Worm (Caenorhabditis elegans) whole organism, L4 larva: ENCODE measurements around the gene Y22D7AL.4.
A peak's percentile ranks its signal among the peaks of the same experiment; 100 is the strongest.

Experiments
- D1046.2 ChIP-seq: fragments of 200-800 bp; sonication (Bioruptor generic); IDR thresholded peaks from 2 replicates; pipeline ENCODE4 v1.3.6; 2022; ENCODE audit warnings: missing genetic modification characterization, missing compliant biosample characterization
- F26F4.8 ChIP-seq: fragments of 200-800 bp; sonication (Bioruptor generic); conservative IDR thresholded peaks from 2 replicates; pipeline ENCODE4 v1.3.6; 2022; ENCODE audit warnings: missing genetic modification characterization, missing compliant biosample characterization
- F44E2.7 ChIP-seq: fragments of 200-800 bp; sonication (Bioruptor generic); IDR thresholded peaks from 2 replicates; pipeline ENCODE4 v2.1.2; 2022; ENCODE audit warnings: missing genetic modification characterization, missing compliant biosample characterization
- F49E8.2 ChIP-seq: sonication (generic microtip); optimal IDR thresholded peaks from 2 replicates; lab custom pipeline; 2016; ENCODE audit warnings: missing compliant biosample characterization, mild to moderate bottlenecking, missing genetic modification characterization, borderline replicate concordance
- T20F7.1 ChIP-seq: fragments of 200-800 bp; sonication (Bioruptor generic); optimal IDR thresholded peaks from 2 replicates; lab custom pipeline; 2018; ENCODE audit warnings: mild to moderate bottlenecking, missing genetic modification characterization, missing compliant biosample characterization
- Y105C5A.15 ChIP-seq: fragments of 200-800 bp; sonication (Bioruptor generic); IDR thresholded peaks from 2 replicates; pipeline ENCODE4 v1.3.6; 2022; ENCODE audit warnings: missing genetic modification characterization, missing compliant biosample characterization
- ZK337.2 ChIP-seq: fragments of 200-800 bp; sonication (Bioruptor generic); IDR thresholded peaks from 2 replicates; pipeline ENCODE4 v1.3.6; 2022; ENCODE audit warnings: missing genetic modification reagents, missing genetic modification characterization, missing compliant biosample characterization
- aha-1 ChIP-seq: fragments of 150-350 bp; peaks from one replicate; lab custom pipeline; 2014; ENCODE audit warnings: missing biosample characterization, missing genetic modification characterization
- aly-2 ChIP-seq: sonication (generic microtip); optimal IDR thresholded peaks from 2 replicates; lab custom pipeline; 2018; ENCODE audit warnings: missing biosample characterization, missing genetic modification characterization
- attf-4 ChIP-seq: sonication (generic microtip); optimal IDR thresholded peaks from 3 replicates; lab custom pipeline; 2017; ENCODE audit warnings: missing biosample characterization, missing genetic modification characterization
- ceh-28 ChIP-seq: fragments of 150-350 bp; optimal IDR thresholded peaks from 2 replicates; lab custom pipeline; 2014; ENCODE audit warnings: missing biosample characterization, missing genetic modification reagents, missing genetic modification characterization
- cey-2 ChIP-seq: sonication (generic microtip); optimal IDR thresholded peaks from 3 replicates; lab custom pipeline; 2017; ENCODE audit warnings: missing genetic modification characterization, mild to moderate bottlenecking, missing compliant biosample characterization, antibody characterized with exemption, borderline replicate concordance; ENCODE audit not compliant: insufficient read depth
- ctbp-1 ChIP-seq: fragments of 200-800 bp; sonication (Bioruptor generic); IDR thresholded peaks from 2 replicates; pipeline ENCODE4 v1.3.6; 2022; ENCODE audit warnings: missing genetic modification reagents, missing genetic modification characterization, missing compliant biosample characterization
- dve-1 ChIP-seq: sonication (generic microtip); optimal IDR thresholded peaks from 2 replicates; lab custom pipeline; 2017; ENCODE audit warnings: antibody characterized with exemption, mild to moderate bottlenecking, missing genetic modification characterization, missing compliant biosample characterization; ENCODE audit not compliant: insufficient read depth
- egl-27 ChIP-seq: sonication (generic microtip); optimal IDR thresholded peaks from 3 replicates; lab custom pipeline; 2017; ENCODE audit warnings: missing biosample characterization, missing genetic modification reagents, missing genetic modification characterization
- hlh-11 ChIP-seq: fragments of 200-800 bp; sonication (Bioruptor generic); optimal IDR thresholded peaks from 2 replicates; lab custom pipeline; 2018; ENCODE audit warnings: mild to moderate bottlenecking, missing genetic modification characterization, missing compliant biosample characterization
- jun-1 ChIP-seq: fragments of 150-350 bp; optimal IDR thresholded peaks from 2 replicates; lab custom pipeline; 2014; ENCODE audit warnings: missing biosample characterization, missing genetic modification reagents, missing genetic modification characterization
- lin-13 ChIP-seq: fragments of 150-350 bp; optimal IDR thresholded peaks from 2 replicates; lab custom pipeline; 2014; ENCODE audit warnings: missing biosample characterization, missing genetic modification reagents, missing genetic modification characterization
- lin-15B ChIP-seq: fragments of 150-350 bp; sonication (generic microtip); optimal IDR thresholded peaks from 3 replicates; lab custom pipeline; 2014; ENCODE audit warnings: missing biosample characterization, missing genetic modification characterization
- lsy-2 ChIP-seq, 2 experiments: fragments of 150-350 bp in 1 of 2; sonication (generic microtip) in 1 of 2; optimal IDR thresholded peaks; 2 replicates each; lab custom pipeline; 2014 to 2017; ENCODE audit warnings: missing biosample characterization in 2 of 2, missing genetic modification characterization in 2 of 2
- mdt-29 ChIP-seq: fragments of 200-800 bp; sonication (Bioruptor generic); IDR thresholded peaks from 2 replicates; pipeline ENCODE4 v1.3.6; 2022; ENCODE audit warnings: missing genetic modification reagents, missing genetic modification characterization, missing compliant biosample characterization
- mxl-3 ChIP-seq: fragments of 200-800 bp; sonication (Bioruptor generic); optimal IDR thresholded peaks from 2 replicates; lab custom pipeline; 2018; ENCODE audit warnings: mild to moderate bottlenecking, missing genetic modification characterization, missing compliant biosample characterization
- nhr-11 ChIP-seq: fragments of 150-350 bp; optimal IDR thresholded peaks from 2 replicates; lab custom pipeline; 2014; ENCODE audit warnings: missing biosample characterization, missing genetic modification characterization
- nhr-237 ChIP-seq: sonication (generic microtip); optimal IDR thresholded peaks from 2 replicates; lab custom pipeline; 2017; ENCODE audit warnings: missing biosample characterization, missing genetic modification characterization
- nhr-25 ChIP-seq: sonication (generic microtip); optimal IDR thresholded peaks from 2 replicates; lab custom pipeline; 2017; ENCODE audit warnings: missing genetic modification characterization, mild to moderate bottlenecking, missing compliant biosample characterization, antibody characterized with exemption, moderate library complexity, borderline replicate concordance; ENCODE audit not compliant: insufficient read depth
- pha-4 ChIP-seq, 2 experiments: fragments of 150-350 bp in 1 of 2; fragments of 200-800 bp in 1 of 2; sonication (Bioruptor generic) in 1 of 2; IDR thresholded peaks in 1 of 2; optimal IDR thresholded peaks in 1 of 2; 2 replicates each; pipeline versions ENCODE4 v1.3.6 to Lab custom; 2014 to 2022; ENCODE audit warnings: missing genetic modification characterization in 2 of 2, missing genetic modification reagents in 2 of 2, missing biosample characterization in 1 of 2, missing compliant biosample characterization in 1 of 2
- php-3 ChIP-seq: fragments of 200-800 bp; sonication (Bioruptor generic); IDR thresholded peaks from 2 replicates; pipeline ENCODE4 v1.3.6; 2022; ENCODE audit warnings: missing genetic modification reagents, missing genetic modification characterization, missing compliant biosample characterization
- saeg-2 ChIP-seq: fragments of 200-800 bp; sonication (Bioruptor generic); IDR thresholded peaks from 2 replicates; pipeline ENCODE4 v1.3.6; 2022; ENCODE audit warnings: missing genetic modification reagents, missing genetic modification characterization, missing compliant biosample characterization
- sdz-12 ChIP-seq: fragments of 200-800 bp; sonication (Bioruptor generic); optimal IDR thresholded peaks from 2 replicates; lab custom pipeline; 2018; ENCODE audit warnings: mild to moderate bottlenecking, missing genetic modification characterization, missing compliant biosample characterization
- set-16 ChIP-seq: fragments of 200-800 bp; sonication (Bioruptor generic); IDR thresholded peaks from 2 replicates; pipeline ENCODE4 v1.3.6; 2022; ENCODE audit warnings: missing genetic modification reagents, missing genetic modification characterization, missing compliant biosample characterization
- skn-1 ChIP-seq: fragments of 150-350 bp; optimal IDR thresholded peaks from 2 replicates; lab custom pipeline; 2014; ENCODE audit warnings: missing biosample characterization, missing genetic modification characterization
- snpc-4 ChIP-seq: fragments of 150-350 bp; optimal IDR thresholded peaks from 2 replicates; lab custom pipeline; 2014; ENCODE audit warnings: missing biosample characterization, missing genetic modification characterization
- tag-97 ChIP-seq: fragments of 200-800 bp; sonication (Bioruptor generic); IDR thresholded peaks from 2 replicates; pipeline ENCODE4 v1.3.6; 2022; ENCODE audit warnings: missing genetic modification characterization, missing compliant biosample characterization
- tra-1 ChIP-seq: fragments of 200-800 bp; sonication (Bioruptor generic); IDR thresholded peaks from 2 replicates; pipeline ENCODE4 v1.3.6; 2022; ENCODE audit warnings: missing genetic modification reagents, missing genetic modification characterization, missing compliant biosample characterization
- unc-130 ChIP-seq: sonication (generic microtip); optimal IDR thresholded peaks from 2 replicates; lab custom pipeline; 2016; ENCODE audit warnings: missing genetic modification reagents, missing genetic modification characterization, missing compliant biosample characterization
- unc-62 ChIP-seq, 3 experiments: fragments of 150-350 bp in 1 of 3; sonication (generic microtip); optimal IDR thresholded peaks in 2 of 3; peaks in 1 of 3; 1 replicate in 1 of 3; 2 replicates in 2 of 3; lab custom pipeline; 2014 to 2017; ENCODE audit warnings: missing biosample characterization in 3 of 3, missing genetic modification characterization in 3 of 3, missing genetic modification reagents in 3 of 3, missing genotype in 1 of 3
- zag-1 ChIP-seq: fragments of 150-350 bp; optimal IDR thresholded peaks from 2 replicates; lab custom pipeline; 2014; ENCODE audit warnings: missing biosample characterization, missing genetic modification characterization
- zfp-3 ChIP-seq: fragments of 200-800 bp; sonication (Bioruptor generic); conservative IDR thresholded peaks from 2 replicates; pipeline ENCODE4 v1.3.6; 2022; ENCODE audit warnings: missing genetic modification reagents, missing genetic modification characterization, missing compliant biosample characterization

Y22D7AL.4 gene

DNA sequence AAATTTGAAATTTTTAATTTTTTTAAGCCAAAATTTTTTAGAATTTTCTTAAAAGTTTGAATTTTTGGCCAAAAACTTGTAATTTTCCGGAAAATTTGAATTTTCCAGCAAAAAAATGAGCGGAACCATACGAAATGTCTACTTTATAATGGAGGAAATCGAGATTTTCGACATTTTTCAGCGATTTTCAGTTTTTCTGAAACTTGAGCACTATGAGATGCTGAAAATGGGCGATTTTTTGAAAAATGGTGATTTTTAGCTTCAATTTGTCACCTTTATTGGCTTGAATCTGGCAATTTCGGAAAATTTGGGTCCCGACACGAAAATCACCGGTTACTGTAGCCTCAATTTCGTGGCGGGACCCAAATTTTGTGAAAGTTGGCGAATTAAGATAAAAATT lies at the start of gene Y22D7AL.4:
Gene Y22D7AL.4, plus strand, starts transcription at position 109 of the 400 bp plus-strand sequence.
- TF ChIP-seq mdt-29 (GFP tag; lab: Robert Waterston, UW) (0 out of 2 replicates have a peak, but pooled peaks have one; percentile 27), sdz-12 (peak; percentile 6), snpc-4 (tag; lab: Kevin White, UChicago) (no peak), nhr-25 (tag; lab: Kevin White, UChicago) (no peak), aha-1 (tag; lab: Kevin White, UChicago) (peak; percentile 2), hlh-11 (tag; lab: Kevin White, UChicago) (peak; percentile 10)

DNA sequence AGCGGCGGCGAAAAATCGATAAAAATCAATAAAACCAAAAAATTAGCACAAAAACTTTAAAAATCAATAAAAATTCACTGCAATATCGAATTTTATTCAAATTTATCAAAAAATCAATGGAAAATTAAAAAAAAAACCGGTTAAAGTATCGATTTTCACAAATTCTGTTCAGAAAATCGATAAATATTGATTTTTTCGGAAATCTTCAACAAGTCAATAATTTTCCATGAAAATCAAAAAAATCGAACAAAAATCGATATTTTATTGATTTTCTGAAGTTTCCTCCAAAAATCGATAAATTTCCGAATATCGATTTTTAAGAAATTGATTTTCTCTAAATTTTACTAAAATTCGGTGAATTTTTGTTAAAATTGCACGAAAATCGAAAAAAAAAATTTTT lies 47.9 kb upstream of the Y22D7AL.4 start:
- no peak for TF ChIP-seq cey-2
- no peak for TF ChIP-seq Y105C5A.15 (GFP tag; lab: Robert Waterston, UW)
- peak; percentile 92 for TF ChIP-seq ceh-28
- no peak for TF ChIP-seq egl-27 (tag; lab: Kevin White, UChicago)

ce11 chrIII:1579001-1579400 lies 47.4 kb upstream of the Y22D7AL.4 start:
- no peak for TF ChIP-seq saeg-2 (GFP tag; lab: Robert Waterston, UW)
- TF ChIP-seq set-16 = peak; percentile 50
- TF ChIP-seq F49E8.2 (tag; lab: Kevin White, UChicago) = no peak

ce11 chrIII:1580142-1580541 lies 46.3 kb upstream of the Y22D7AL.4 start:
- peak; percentile 100 for TF ChIP-seq ceh-28
- no peak for TF ChIP-seq lin-15B (tag; lab: Kevin White, UChicago)
- TF ChIP-seq, all 104 proteins: peak for 1

DNA sequence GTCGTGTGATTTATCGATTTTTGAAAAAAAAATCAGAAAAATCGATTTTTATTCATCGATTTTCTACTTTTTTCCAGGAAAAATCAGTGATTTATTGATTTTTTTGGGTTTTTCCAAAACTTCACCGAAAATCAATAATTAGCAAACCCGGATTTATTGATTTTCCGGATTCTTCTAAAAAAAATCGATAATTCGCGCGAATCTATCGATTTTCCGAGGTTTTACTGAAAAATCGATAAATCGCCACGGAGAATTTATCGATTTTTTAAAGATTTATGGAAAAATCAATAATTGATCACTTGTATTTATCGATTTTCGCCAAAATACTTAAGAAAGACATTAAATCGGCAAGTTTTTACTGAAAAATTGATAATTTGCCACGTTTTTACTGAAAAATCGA lies 42.9 kb upstream of the Y22D7AL.4 start:
- TF ChIP-seq mxl-3 (no peak), ceh-28 (peak; percentile 97)
- TF ChIP-seq, all 104 proteins: peak for 1

DNA sequence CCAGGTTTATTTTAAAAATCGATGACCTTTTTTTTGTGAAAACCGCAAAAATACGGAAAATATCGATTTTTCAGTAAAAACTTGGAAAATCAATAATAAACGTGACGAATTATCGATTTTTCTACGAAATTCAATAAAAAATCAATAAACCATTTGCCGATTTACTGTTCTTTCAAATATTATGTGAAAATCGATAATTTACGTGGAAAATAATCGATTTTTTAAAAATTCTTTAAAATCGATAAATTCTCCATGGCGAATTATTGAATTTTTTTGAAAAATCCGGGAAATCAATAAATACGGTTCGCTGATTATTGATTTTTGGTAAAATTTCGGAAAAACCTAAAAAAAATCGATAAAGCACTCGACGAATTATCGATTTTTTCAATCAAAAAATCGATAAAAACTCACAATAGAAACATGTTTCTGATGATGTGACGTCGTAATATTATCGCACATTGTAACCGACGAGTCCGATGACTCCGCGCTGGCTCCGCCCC lies 42.2 kb upstream of the Y22D7AL.4 start:
- TF ChIP-seq unc-62 (GFP tag; optimal IDR thresholded peaks at IDR 0.05 in 1 of 2; lab: Kevin White, UChicago) (no peak), unc-62 (tag; optimal IDR thresholded peaks at IDR 0.05; lab: Kevin White, UChicago) (no peak), sdz-12 (no peak), aha-1 (tag; lab: Kevin White, UChicago) (peak; percentile 74), lin-13 (no peak), dve-1 (tag; lab: Kevin White, UChicago) (no peak), ZK337.2 (no peak), nhr-11 (tag; lab: Kevin White, UChicago) (no peak), saeg-2 (GFP tag; lab: Robert Waterston, UW) (no peak), ceh-28 (peak; percentile 91), lsy-2 (tag; optimal IDR thresholded peaks at IDR 0.05; lab: Kevin White, UChicago) (no peak)

DNA sequence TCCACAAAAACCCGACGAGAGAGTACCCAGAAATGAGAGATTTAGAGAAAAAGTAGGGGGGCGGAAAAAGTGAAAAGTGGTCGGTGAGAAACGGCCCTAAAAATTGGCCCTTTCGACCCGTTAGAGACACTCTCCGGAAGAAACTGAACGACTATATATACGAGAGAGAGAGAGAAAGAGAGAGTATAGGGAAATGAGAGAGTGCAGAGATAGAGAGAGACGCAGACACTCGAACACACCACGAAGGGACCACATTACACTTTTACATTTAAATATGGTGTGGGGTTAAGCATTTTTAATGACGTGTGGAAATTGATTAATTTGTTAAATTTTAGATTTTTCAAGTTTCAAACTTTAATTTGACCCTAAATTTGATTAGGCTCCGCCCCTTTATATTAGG lies 34.8 kb upstream of the Y22D7AL.4 start:
- TF ChIP-seq set-16 = no peak
- TF ChIP-seq tag-97 (GFP tag; lab: Robert Waterston, UW) = no peak
- 0 out of 2 replicates have a peak, but pooled peaks have one; percentile 15 for TF ChIP-seq ctbp-1 (GFP tag; lab: Robert Waterston, UW)
- no peak for TF ChIP-seq T20F7.1 (GFP tag; lab: Kevin White, UChicago)
- no peak for TF ChIP-seq zfp-3 (GFP tag; lab: Robert Waterston, UW)
- TF ChIP-seq skn-1 (tag; lab: Kevin White, UChicago) = no peak
- no peak for TF ChIP-seq F44E2.7 (GFP tag; lab: Robert Waterston, UW)
- no peak for TF ChIP-seq sdz-12
- TF ChIP-seq php-3 (GFP tag; lab: Robert Waterston, UW) = no peak
- TF ChIP-seq aly-2 (tag; lab: Kevin White, UChicago) = no peak
- no peak for TF ChIP-seq pha-4 (GFP tag; IDR thresholded peaks at IDR 0.05; lab: Robert Waterston, UW)
- no peak for TF ChIP-seq pha-4 (tag; optimal IDR thresholded peaks at IDR 0.05; lab: Kevin White, UChicago)
- no peak for TF ChIP-seq egl-27 (tag; lab: Kevin White, UChicago)
- TF ChIP-seq nhr-237 (tag; lab: Kevin White, UChicago) = no peak
- no peak for TF ChIP-seq zag-1 (tag; lab: Kevin White, UChicago)
- TF ChIP-seq aha-1 (tag; lab: Kevin White, UChicago) = peak; percentile 87
- no peak for TF ChIP-seq F26F4.8
- TF ChIP-seq jun-1 (tag; lab: Kevin White, UChicago) = no peak
- no peak for TF ChIP-seq unc-130 (GFP tag; lab: Kevin White, UChicago)
- TF ChIP-seq D1046.2 = no peak
- no peak for TF ChIP-seq attf-4 (tag; lab: Kevin White, UChicago)
- TF ChIP-seq tra-1 (GFP tag; lab: Robert Waterston, UW) = no peak
- peak in 1 of 2 experiments; percentile 57 for TF ChIP-seq lsy-2 (tag; optimal IDR thresholded peaks at IDR 0.05; lab: Kevin White, UChicago)
